Worm (Caenorhabditis elegans) whole organism, early embryonic: ENCODE measurements around the gene srz-18.

ENCODE experiments used
- ama-1 ChIP-seq: fragments of 150-350 bp; optimal IDR thresholded peaks from 2 replicates; lab custom pipeline; 2014
- ceh-36 ChIP-seq: sonication (generic microtip); optimal IDR thresholded peaks from 2 replicates; lab custom pipeline; 2016; ENCODE audit warnings: missing genetic modification characterization, inconsistent platforms, missing compliant biosample characterization
- hmbx-1 ChIP-seq: sonication (generic microtip); optimal IDR thresholded peaks from 2 replicates; lab custom pipeline; 2016; ENCODE audit warnings: mild to moderate bottlenecking, missing genetic modification characterization, missing compliant biosample characterization

- TF ChIP-seq hmbx-1 (tag; lab: Kevin White, UChicago), result no peak
- no peak for TF ChIP-seq ceh-36 (tag; lab: Kevin White, UChicago)
- TF ChIP-seq ama-1 (lab: Kevin White, UChicago), result no peak
Measured at ce11 chrV:20655174-20655573, 28.7 kb downstream of the srz-18 start.
